Worm (Caenorhabditis elegans) whole organism, L4/young adult: ENCODE measurements around the gene M153.3.

ENCODE experiments used
- W03F9.2 ChIP-seq: fragments of 150-350 bp; optimal IDR thresholded peaks from 2 replicates; lab custom pipeline; 2014; ENCODE audit warnings: missing biosample characterization, missing genetic modification characterization
- dao-5 ChIP-seq: sonication (generic microtip); optimal IDR thresholded peaks from 2 replicates; lab custom pipeline; 2016; ENCODE audit warnings: missing genotype, missing genetic modification characterization, moderate library complexity, missing compliant biosample characterization
- him-1 ChIP-seq: sonication (generic microtip); optimal IDR thresholded peaks from 2 replicates; lab custom pipeline; 2016; ENCODE audit warnings: missing genotype, missing genetic modification reagents, missing genetic modification characterization, missing compliant biosample characterization

- TF ChIP-seq him-1 (tag; lab: Kevin White, UChicago) (no peak), W03F9.2 (no peak), dao-5 (no peak)
These were observed 24.3 kb upstream of the M153.3 start, which contains the start of gene lgc-16 for ce11 chrX:12118340-12118739.
